Fruit fly (Drosophila melanogaster) whole organism, embryonic: ENCODE results near the gene salm.

Source experiments
- Bgb ChIP-seq: fragments of 200-800 bp; sonication (Bioruptor generic); IDR thresholded peaks from 2 replicates; pipeline ENCODE4 v1.3.6; 2022; ENCODE audit warnings: missing biosample characterization, missing genetic modification characterization; ENCODE audit not compliant: partially characterized antibody
- CG10321 ChIP-seq: fragments of 200-800 bp; sonication (Bioruptor generic); IDR thresholded peaks from 2 replicates; pipeline ENCODE4 v1.3.6; 2022; ENCODE audit warnings: missing biosample characterization, missing genetic modification characterization
- CG15269 ChIP-seq: fragments of 200-800 bp; sonication (Bioruptor generic); optimal IDR thresholded peaks from 2 replicates; lab custom pipeline; 2018; ENCODE audit warnings: missing biosample characterization, mild to moderate bottlenecking, missing genetic modification characterization, moderate library complexity
- CG1647 ChIP-seq: fragments of 200-800 bp; sonication (Bioruptor generic); optimal IDR thresholded peaks from 3 replicates; lab custom pipeline; 2016; ENCODE audit warnings: missing biosample characterization, missing genetic modification characterization
- CG17612 ChIP-seq: fragments of 200-800 bp; sonication (Bioruptor generic); IDR thresholded peaks from 2 replicates; pipeline ENCODE4 v1.3.6; 2022; ENCODE audit warnings: missing biosample characterization, missing genetic modification characterization
- CG17829 ChIP-seq: fragments of 200-800 bp; optimal IDR thresholded peaks from 2 replicates; lab custom pipeline; 2019; ENCODE audit warnings: missing biosample characterization, mild to moderate bottlenecking, missing genetic modification characterization, moderate library complexity
- CG2199 ChIP-seq: fragments of 200-800 bp; sonication (Bioruptor generic); IDR thresholded peaks from 3 replicates; pipeline ENCODE4 v1.3.6; 2022; ENCODE audit warnings: missing biosample characterization, missing genetic modification characterization
- CG32532 ChIP-seq: fragments of 200-800 bp; sonication (Bioruptor generic); IDR thresholded peaks from 2 replicates; pipeline ENCODE4 v1.3.6; 2022; ENCODE audit warnings: missing biosample characterization, missing genetic modification characterization
- CG3281 ChIP-seq: fragments of 200-800 bp; sonication (Bioruptor generic); optimal IDR thresholded peaks from 3 replicates; lab custom pipeline; 2017; ENCODE audit warnings: missing biosample characterization, mild to moderate bottlenecking, missing genetic modification characterization
- CG34422 ChIP-seq: fragments of 200-800 bp; sonication (Bioruptor generic); IDR thresholded peaks from 3 replicates; pipeline ENCODE4 v1.3.6; 2022; ENCODE audit warnings: missing biosample characterization, missing genetic modification characterization
- CG4328 ChIP-seq: fragments of 200-800 bp; sonication (Bioruptor generic); optimal IDR thresholded peaks from 3 replicates; lab custom pipeline; 2017; ENCODE audit warnings: missing biosample characterization, missing genetic modification reagents, missing genetic modification characterization
- CG4820 ChIP-seq: fragments of 200-800 bp; sonication (Bioruptor generic); optimal IDR thresholded peaks from 3 replicates; lab custom pipeline; 2016; ENCODE audit warnings: missing biosample characterization, missing genetic modification characterization
- CG6683 ChIP-seq: fragments of 200-800 bp; sonication (Bioruptor generic); optimal IDR thresholded peaks from 2 replicates; lab custom pipeline; 2017; ENCODE audit warnings: missing biosample characterization, mild to moderate bottlenecking, missing genetic modification characterization, missing genetic modification reagents
- CG6791 ChIP-seq: fragments of 200-800 bp; sonication (Bioruptor generic); IDR thresholded peaks from 3 replicates; pipeline ENCODE4 v1.3.6; 2022; ENCODE audit warnings: missing biosample characterization, missing genetic modification characterization; ENCODE audit not compliant: partially characterized antibody
- CG8478 ChIP-seq: fragments of >200 bp; optimal IDR thresholded peaks from 2 replicates; lab custom pipeline; 2018
- CG8924 ChIP-seq: fragments of 200-800 bp; optimal IDR thresholded peaks from 3 replicates; lab custom pipeline; 2019; ENCODE audit warnings: missing biosample characterization, mild to moderate bottlenecking, missing genetic modification characterization, moderate library complexity
- CTCF ChIP-seq: fragments of 200-800 bp; sonication (Bioruptor generic); optimal IDR thresholded peaks from 2 replicates; lab custom pipeline; 2017; ENCODE audit warnings: missing biosample characterization, mild to moderate bottlenecking, missing genetic modification characterization, moderate library complexity
- D19A ChIP-seq: fragments of 200-800 bp; optimal IDR thresholded peaks from 3 replicates; lab custom pipeline; 2019; ENCODE audit warnings: missing biosample characterization, mild to moderate bottlenecking, missing genetic modification characterization, moderate library complexity
- Deaf1 ChIP-seq: fragments of 200-800 bp; optimal IDR thresholded peaks from 3 replicates; lab custom pipeline; 2019; ENCODE audit warnings: missing biosample characterization, mild to moderate bottlenecking, missing genetic modification characterization, moderate library complexity
- Dp ChIP-seq: fragments of 200-800 bp; sonication (Bioruptor generic); optimal IDR thresholded peaks from 2 replicates; lab custom pipeline; 2018; ENCODE audit warnings: missing biosample characterization, mild to moderate bottlenecking, missing genetic modification characterization, moderate library complexity
- E2f2 ChIP-seq: fragments of 200-800 bp; sonication (Bioruptor generic); IDR thresholded peaks from 2 replicates; pipeline ENCODE4 v1.3.6; 2022; ENCODE audit warnings: missing biosample characterization, missing genetic modification characterization
- Eip74EF ChIP-seq, 2 experiments: fragments of 200-800 bp in 1 of 2; fragments of >200 bp in 1 of 2; sonication (Bioruptor generic) in 1 of 2; optimal IDR thresholded peaks; 2 replicates each; lab custom pipeline; 2017 to 2019; ENCODE audit warnings: missing biosample characterization in 2 of 2, missing genetic modification characterization in 2 of 2, mild to moderate bottlenecking in 1 of 2, moderate library complexity in 1 of 2
- HLH3B ChIP-seq: fragments of 200-800 bp; sonication (Bioruptor generic); IDR thresholded peaks from 2 replicates; pipeline ENCODE4 v1.3.6; 2022; ENCODE audit warnings: missing biosample characterization, missing genetic modification characterization
- Hr3 ChIP-seq: fragments of 200-800 bp; sonication (Bioruptor generic); optimal IDR thresholded peaks from 3 replicates; lab custom pipeline; 2016; ENCODE audit warnings: missing biosample characterization, missing genetic modification characterization
- Hr39 ChIP-seq: fragments of >200 bp; optimal IDR thresholded peaks from 2 replicates; lab custom pipeline; 2017
- Jarid2 ChIP-seq: fragments of 200-800 bp; sonication (Bioruptor generic); optimal IDR thresholded peaks from 3 replicates; lab custom pipeline; 2017; ENCODE audit warnings: mild to moderate bottlenecking, missing biosample characterization, missing genetic modification reagents, missing genetic modification characterization
- Med ChIP-seq: fragments of 200-800 bp; sonication (Bioruptor generic); peaks from one replicate; lab custom pipeline; 2016; ENCODE audit warnings: missing biosample characterization, missing genetic modification characterization, mild to moderate bottlenecking, inconsistent platforms, moderate library complexity
- Meics ChIP-seq: fragments of 200-800 bp; sonication (Bioruptor generic); optimal IDR thresholded peaks from 2 replicates; lab custom pipeline; 2017; ENCODE audit warnings: missing biosample characterization, mild to moderate bottlenecking, missing genetic modification characterization
- Nf-YB ChIP-seq: fragments of 200-800 bp; sonication (Bioruptor generic); optimal IDR thresholded peaks from 3 replicates; lab custom pipeline; 2019; ENCODE audit warnings: missing biosample characterization, mild to moderate bottlenecking, missing genetic modification characterization, moderate library complexity
- Pdp1 ChIP-seq, 2 experiments: fragments of 200-800 bp; sonication (Bioruptor generic); optimal IDR thresholded peaks; 3 replicates each; lab custom pipeline; 2016; ENCODE audit warnings: missing biosample characterization in 2 of 2, missing genetic modification characterization in 2 of 2, mild to moderate bottlenecking in 1 of 2, moderate library complexity in 1 of 2
- Sin3A ChIP-seq: fragments of >200 bp; optimal IDR thresholded peaks from 2 replicates; lab custom pipeline; 2018
- Vsx1 ChIP-seq: fragments of 200-800 bp; sonication (Bioruptor generic); optimal IDR thresholded peaks from 2 replicates; lab custom pipeline; 2017; ENCODE audit warnings: missing biosample characterization, mild to moderate bottlenecking, missing genetic modification characterization, missing genetic modification reagents
- cad ChIP-seq: fragments of >200 bp; optimal IDR thresholded peaks from 2 replicates; lab custom pipeline; 2017; ENCODE audit warnings: missing biosample characterization, missing genetic modification characterization
- caup ChIP-seq: fragments of 200-800 bp; sonication (Bioruptor generic); optimal IDR thresholded peaks from 3 replicates; lab custom pipeline; 2017; ENCODE audit warnings: missing biosample characterization, mild to moderate bottlenecking, missing genetic modification characterization, moderate library complexity; ENCODE audit not compliant: severe bottlenecking
- cg ChIP-seq: fragments of 200-800 bp; sonication (Bioruptor generic); optimal IDR thresholded peaks from 3 replicates; lab custom pipeline; 2019; ENCODE audit warnings: missing biosample characterization, mild to moderate bottlenecking, missing genetic modification characterization, moderate library complexity
- ci ChIP-seq: fragments of 200-800 bp; sonication (Bioruptor generic); IDR thresholded peaks from 3 replicates; pipeline ENCODE4 v1.3.6; 2022; ENCODE audit warnings: missing biosample characterization, missing genetic modification characterization
- crol ChIP-seq: fragments of 200-800 bp; sonication (Bioruptor generic); IDR thresholded peaks from 2 replicates; pipeline ENCODE4 v1.3.6; 2022; ENCODE audit warnings: missing biosample characterization, missing genetic modification characterization
- grn ChIP-seq: fragments of 200-800 bp; sonication (Bioruptor generic); optimal IDR thresholded peaks from 3 replicates; lab custom pipeline; 2017; ENCODE audit warnings: missing biosample characterization, missing genetic modification characterization
- jing ChIP-seq: fragments of 200-800 bp; sonication (Bioruptor generic); optimal IDR thresholded peaks from 2 replicates; lab custom pipeline; 2018; ENCODE audit warnings: missing biosample characterization, mild to moderate bottlenecking, missing genetic modification characterization
- kay ChIP-seq: fragments of 200-800 bp; sonication (Bioruptor generic); optimal IDR thresholded peaks from 2 replicates; lab custom pipeline; 2016; ENCODE audit warnings: missing biosample characterization, missing genetic modification characterization
- nmo ChIP-seq: fragments of 200-800 bp; sonication (Bioruptor generic); optimal IDR thresholded peaks from 2 replicates; lab custom pipeline; 2018; ENCODE audit warnings: missing biosample characterization, mild to moderate bottlenecking, missing genetic modification characterization, moderate library complexity
- pb ChIP-seq: fragments of 200-800 bp; sonication (Bioruptor generic); optimal IDR thresholded peaks from 3 replicates; lab custom pipeline; 2016; ENCODE audit warnings: missing biosample characterization, missing genetic modification characterization
- pfk ChIP-seq: fragments of 200-800 bp; sonication (Bioruptor generic); optimal IDR thresholded peaks from 2 replicates; lab custom pipeline; 2018; ENCODE audit warnings: missing biosample characterization, mild to moderate bottlenecking, missing genetic modification characterization, moderate library complexity
- rib ChIP-seq: fragments of 200-800 bp; sonication (Bioruptor generic); IDR thresholded peaks from 2 replicates; pipeline ENCODE4 v1.3.6; 2022; ENCODE audit warnings: missing biosample characterization, missing genetic modification characterization
- row ChIP-seq: fragments of 200-800 bp; sonication (Bioruptor generic); IDR thresholded peaks from 3 replicates; pipeline ENCODE4 v1.3.6; 2022; ENCODE audit warnings: missing biosample characterization, missing genetic modification characterization
- sd ChIP-seq: fragments of 200-800 bp; sonication (Bioruptor generic); optimal IDR thresholded peaks from 3 replicates; lab custom pipeline; 2018; ENCODE audit warnings: missing biosample characterization, mild to moderate bottlenecking, missing genetic modification characterization, moderate library complexity
- seq ChIP-seq: fragments of 200-800 bp; sonication (Bioruptor generic); IDR thresholded peaks from 2 replicates; pipeline ENCODE4 v1.3.6; 2022; ENCODE audit warnings: missing biosample characterization, missing genetic modification characterization
- sqz ChIP-seq: fragments of 200-800 bp; sonication (Bioruptor generic); optimal IDR thresholded peaks from 3 replicates; lab custom pipeline; 2018; ENCODE audit warnings: missing biosample characterization, mild to moderate bottlenecking, missing genetic modification characterization
- z ChIP-seq: fragments of 200-800 bp; sonication (Bioruptor generic); IDR thresholded peaks from 3 replicates; pipeline ENCODE4 v1.3.6; 2022; ENCODE audit warnings: missing biosample characterization, missing genetic modification characterization

Gene salm

DNA sequence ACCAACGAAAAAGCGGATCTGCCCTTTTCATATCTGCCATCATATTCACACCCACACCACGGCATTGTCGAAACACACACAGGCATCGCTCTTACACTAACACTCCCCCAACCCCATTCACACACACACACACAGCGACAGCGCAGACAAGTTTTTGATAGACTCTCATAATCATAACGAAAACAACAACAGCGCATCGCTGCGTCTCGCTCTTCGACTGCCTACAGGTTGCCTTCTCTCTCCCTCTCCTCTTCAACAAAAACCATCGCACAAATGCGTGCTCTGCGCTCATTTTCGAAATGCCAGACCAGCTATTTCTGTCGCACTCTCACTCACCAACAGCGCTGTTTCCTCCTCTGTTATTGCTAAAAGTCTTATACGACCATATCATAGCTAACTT is 2.2 kb upstream of the salm start (continued):
- peak; percentile 95 for TF ChIP-seq CG10321 (GFP tag; lab: Robert Waterston, UW)
- TF ChIP-seq sqz (GFP tag; lab: Kevin White, UChicago), result peak; percentile 70
- peak; percentile 42 for TF ChIP-seq grn (GFP tag; lab: Kevin White, UChicago)
- TF ChIP-seq cg (GFP tag; lab: Kevin White, UChicago), result peak; percentile 99
- TF ChIP-seq Med (GFP tag; lab: Kevin White, UChicago), result peak; percentile 71
- TF ChIP-seq crol (GFP tag; lab: Robert Waterston, UW), result peak; percentile 81
- 0 out of 3 replicates have a peak, but pooled peaks have one; percentile 22 for TF ChIP-seq ci (GFP tag; lab: Robert Waterston, UW)
- TF ChIP-seq jing, result peak; percentile 43
- no peak for TF ChIP-seq Meics
- peak in 1 of 2 experiments; percentile 21 for TF ChIP-seq Eip74EF (GFP tag; optimal IDR thresholded peaks at IDR 0.05; lab: Kevin White, UChicago)
- TF ChIP-seq CG4328, result no peak
- 0 out of 2 replicates have a peak, but pooled peaks have one; percentile 24 for TF ChIP-seq rib (GFP tag; lab: Robert Waterston, UW)
- TF ChIP-seq CTCF (GFP tag; lab: Kevin White, UChicago), result peak; percentile 25
- TF ChIP-seq CG4820 (GFP tag; lab: Kevin White, UChicago), result no peak
- no peak for TF ChIP-seq Dp (GFP tag; lab: Kevin White, UChicago)
- TF ChIP-seq CG1647 (GFP tag; lab: Kevin White, UChicago), result no peak
- peak; percentile 83 for TF ChIP-seq Jarid2 (GFP tag; lab: Kevin White, UChicago)
- 0 out of 3 replicates have a peak, but pooled peaks have one; percentile 48 for TF ChIP-seq z
- peak; percentile 53; the same call in 1 of the 3 replicates for TF ChIP-seq CG2199 (GFP tag; lab: Robert Waterston, UW)
- TF ChIP-seq CG8924 (tag; lab: Kevin White, UChicago), result peak; percentile 15
- TF ChIP-seq Nf-YB (GFP tag; lab: Kevin White, UChicago), result peak; percentile 97
- TF ChIP-seq sd, result peak; percentile 66
- TF ChIP-seq Hr3 (GFP tag; lab: Kevin White, UChicago), result no peak
- TF ChIP-seq CG15269 (tag; lab: Kevin White, UChicago), result no peak
- no peak for TF ChIP-seq Sin3A (lab: Kevin White, UChicago)
- peak; percentile 8 for TF ChIP-seq CG17829 (tag; lab: Kevin White, UChicago)
- no peak for TF ChIP-seq CG34422 (GFP tag; lab: Robert Waterston, UW)
- peak; percentile 46; the same call in 1 of the 2 replicates for TF ChIP-seq seq
- TF ChIP-seq Deaf1 (tag; lab: Kevin White, UChicago), result peak; percentile 97
- TF ChIP-seq row (GFP tag; lab: Robert Waterston, UW), result no peak
- no peak for TF ChIP-seq Vsx1
- TF ChIP-seq nmo, result peak; percentile 32
- peak in 1 of 2 experiments; percentile 68 for TF ChIP-seq Pdp1 (GFP tag; optimal IDR thresholded peaks at IDR 0.05; lab: Kevin White, UChicago)
- TF ChIP-seq pfk, result no peak
- TF ChIP-seq CG3281 (GFP tag; lab: Kevin White, UChicago), result no peak
- TF ChIP-seq pb (GFP tag; lab: Kevin White, UChicago), result no peak
- peak; percentile 64 for TF ChIP-seq D19A
- TF ChIP-seq HLH3B, result no peak
- TF ChIP-seq CG8478 (lab: Kevin White, UChicago), result peak; percentile 99
- no peak for TF ChIP-seq kay

DNA sequence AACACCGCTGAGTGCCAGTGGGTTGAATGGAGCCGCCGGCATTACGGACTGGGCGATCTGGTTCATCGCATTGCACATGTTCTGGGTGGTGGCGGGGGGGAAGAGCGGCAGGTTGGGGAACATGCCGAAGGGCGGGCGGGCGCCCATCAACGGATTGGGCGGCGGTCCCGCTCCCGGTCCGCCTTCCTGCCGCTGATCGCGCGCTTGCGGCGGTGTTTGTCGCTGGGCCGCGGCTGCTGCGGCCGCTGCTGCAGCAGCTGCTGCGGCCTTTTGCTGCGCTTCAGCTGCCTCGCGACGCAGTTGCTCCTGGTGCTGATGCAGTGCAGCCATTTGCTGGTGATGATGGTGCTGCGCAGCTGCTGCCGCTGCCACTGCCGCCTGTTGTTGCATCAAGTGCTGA is 8.9 kb downstream of the salm start:
- TF ChIP-seq CG6791 (GFP tag; lab: Robert Waterston, UW) (0 out of 3 replicates have a peak, but pooled peaks have one; percentile 11), cad (no peak), crol (GFP tag; lab: Robert Waterston, UW) (peak; percentile 38; the same call in 1 of the 2 replicates), E2f2 (GFP tag; lab: Robert Waterston, UW) (no peak), Hr39 (lab: Kevin White, UChicago) (peak; percentile 47), caup (no peak), CG17612 (GFP tag; lab: Robert Waterston, UW) (no peak), CG32532 (no peak), CG6683 (GFP tag; lab: Kevin White, UChicago) (no peak), Bgb (GFP tag; lab: Robert Waterston, UW) (no peak), Dp (GFP tag; lab: Kevin White, UChicago) (no peak), row (GFP tag; lab: Robert Waterston, UW) (0 out of 3 replicates have a peak, but pooled peaks have one; percentile 7)
